Fruit fly (Drosophila melanogaster): ENCODE results near the gene Ccp84Af.

Gene Ccp84Af

DNA sequence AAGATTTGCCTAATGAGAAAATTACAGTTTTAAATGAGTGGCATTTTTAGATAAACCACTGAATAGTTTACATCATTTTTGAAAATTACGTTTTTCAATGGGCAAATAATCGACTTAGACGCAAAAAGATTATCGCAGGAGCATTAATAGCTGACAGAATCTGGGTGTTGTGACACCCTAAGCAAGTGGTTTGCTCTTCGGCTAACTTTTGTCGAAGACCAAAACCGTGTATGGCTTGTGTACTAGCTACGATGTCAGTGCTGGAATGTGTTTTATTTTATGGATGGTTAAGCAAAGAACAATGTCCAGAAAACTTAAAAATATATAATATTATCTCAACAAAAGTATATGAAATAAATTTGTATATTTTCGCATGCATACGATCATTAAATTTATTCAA is 18.8 kb upstream of the Ccp84Af start (continued):
- peak; percentile 40 for TF ChIP-seq Myb (GFP tag; optimal IDR thresholded peaks at IDR 0.05)
- no peak for TF ChIP-seq Max (GFP tag; optimal IDR thresholded peaks at IDR 0.05)
- peak; percentile 70 for TF ChIP-seq CG6791 (GFP tag; IDR thresholded peaks at IDR 0.05; ENCODE audit: partially characterized antibody)
- TF ChIP-seq dmrt99B (tag; optimal IDR thresholded peaks at IDR 0.05) = no peak
- no peak for TF ChIP-seq CG4404 (GFP tag; IDR thresholded peaks at IDR 0.05)
- TF ChIP-seq CHES-1-like (GFP tag; optimal IDR thresholded peaks at IDR 0.05) = no peak
- TF ChIP-seq H2.0 (GFP tag; IDR thresholded peaks at IDR 0.05) = no peak
- TF ChIP-seq en (GFP tag; optimal IDR thresholded peaks at IDR 0.05) = no peak
- peak; percentile 64 for TF ChIP-seq CG1603 (tag; optimal IDR thresholded peaks at IDR 0.05)
- TF ChIP-seq Med (GFP tag) = peak; percentile 74
- no peak for TF ChIP-seq lbe (GFP tag; optimal IDR thresholded peaks at IDR 0.05)
- TF ChIP-seq Xbp1 (GFP tag; optimal IDR thresholded peaks at IDR 0.05) = no peak
- peak; percentile 6 for TF ChIP-seq pnt (GFP tag; optimal IDR thresholded peaks at IDR 0.05)
- no peak for TF ChIP-seq Gsc (GFP tag; IDR thresholded peaks at IDR 0.05)
- 0 out of 2 replicates have a peak, but pooled peaks have one; percentile 6 for TF ChIP-seq CG8765 (GFP tag; IDR thresholded peaks at IDR 0.05)
- peak; percentile 80 for TF ChIP-seq sd (tag; optimal IDR thresholded peaks at IDR 0.05)
- TF ChIP-seq Fer1 (GFP tag; optimal IDR thresholded peaks at IDR 0.05) = no peak
- TF ChIP-seq CG4360 (GFP tag; IDR thresholded peaks at IDR 0.05) = no peak
- TF ChIP-seq B-H2 (GFP tag; optimal IDR thresholded peaks at IDR 0.05) = no peak
- no peak for TF ChIP-seq CG3281 (GFP tag; optimal IDR thresholded peaks at IDR 0.05)
- no peak for TF ChIP-seq lab (GFP tag; optimal IDR thresholded peaks at IDR 0.05)
- no peak for TF ChIP-seq CG7372 (GFP tag; IDR thresholded peaks at IDR 0.05)
- no peak for TF ChIP-seq CG10147 (GFP tag; optimal IDR thresholded peaks at IDR 0.05)
- TF ChIP-seq Dll (GFP tag; IDR thresholded peaks at IDR 0.05; ENCODE audit: partially characterized antibody) = no peak; the same call in 3 of the 4 replicates
- TF ChIP-seq CG11247 (GFP tag; IDR thresholded peaks at IDR 0.05) = no peak
- no peak for TF ChIP-seq ab (GFP tag; optimal IDR thresholded peaks at IDR 0.05)
- no peak for TF ChIP-seq CG1529 (GFP tag; optimal IDR thresholded peaks at IDR 0.05)
- TF ChIP-seq CG17829 (tag; optimal IDR thresholded peaks at IDR 0.05) = peak; percentile 21
- TF ChIP-seq CG14965 (GFP tag; optimal IDR thresholded peaks at IDR 0.05; ENCODE audit: borderline replicate concordance) = no peak
- no peak for TF ChIP-seq CG15479 (GFP tag; optimal IDR thresholded peaks at IDR 0.05)
- TF ChIP-seq repo (GFP tag; optimal IDR thresholded peaks at IDR 0.05) = no peak
- TF ChIP-seq amos (GFP tag; IDR thresholded peaks at IDR 0.05; ENCODE audit: partially characterized antibody) = peak; percentile 48
- no peak for TF ChIP-seq CG6654 (GFP tag; optimal IDR thresholded peaks at IDR 0.05)
- TF ChIP-seq CG7839 (tag; optimal IDR thresholded peaks at IDR 0.05) = no peak
- TF ChIP-seq NC2α (GFP tag; optimal IDR thresholded peaks at IDR 0.05) = no peak
- no peak for TF ChIP-seq Ada2b (GFP tag; IDR thresholded peaks at IDR 0.05)
- TF ChIP-seq mld (GFP tag; IDR thresholded peaks at IDR 0.05; ENCODE audit: partially characterized antibody) = no peak
- peak; percentile 63 for TF ChIP-seq Abd-B (GFP tag; optimal IDR thresholded peaks at IDR 0.05)
- TF ChIP-seq pb (GFP tag; optimal IDR thresholded peaks at IDR 0.05) = no peak
- TF ChIP-seq CG2712 (tag; optimal IDR thresholded peaks at IDR 0.05) = peak; percentile 31
- TF ChIP-seq CG6254 (GFP tag; optimal IDR thresholded peaks at IDR 0.05) = no peak
- no peak for TF ChIP-seq nerfin-2 (GFP tag; IDR thresholded peaks at IDR 0.05; ENCODE audit: partially characterized antibody)
- TF ChIP-seq mirr (GFP tag; optimal IDR thresholded peaks at IDR 0.05) = no peak
- TF ChIP-seq phol (tag; optimal IDR thresholded peaks at IDR 0.05) = no peak
- no peak for TF ChIP-seq ssp (GFP tag; IDR thresholded peaks at IDR 0.05)
- TF ChIP-seq fu2 (GFP tag; optimal IDR thresholded peaks at IDR 0.05) = no peak
- no peak for TF ChIP-seq twi (tag; optimal IDR thresholded peaks at IDR 0.05)
- TF ChIP-seq Dp (GFP tag; optimal IDR thresholded peaks at IDR 0.05) = peak; percentile 36
- TF ChIP-seq CG2116 (GFP tag; optimal IDR thresholded peaks at IDR 0.05) = no peak
- TF ChIP-seq CG15011 (GFP tag; optimal IDR thresholded peaks at IDR 0.05) = no peak
- no peak for TF ChIP-seq schlank (tag; optimal IDR thresholded peaks at IDR 0.05)
